Worm (Caenorhabditis elegans): ENCODE results near the gene unc-105.

Gene unc-105

ce11 chrII:8075324-8075810 is 40.9 kb upstream of the unc-105 start, which contains the start of gene K02C4.2 (continued):
- TF ChIP-seq nfya-2 (GFP tag; IDR thresholded peaks at IDR 0.05) (no peak), Y79H2A.3 (GFP tag; conservative IDR thresholded peaks at IDR 0.05) (no peak; the same call in 1 of the 2 replicates), fkh-3 (tag; optimal IDR thresholded peaks at IDR 0.05) (peak; percentile 85), Y67H2A.10 (GFP tag; conservative IDR thresholded peaks at IDR 0.05) (no peak), let-526 (GFP tag; IDR thresholded peaks at IDR 0.05) (peak; percentile 58; the same call in 1 of the 2 replicates), nhr-120 (GFP tag; IDR thresholded peaks at IDR 0.05) (no peak), hlh-12 (tag; optimal IDR thresholded peaks at IDR 0.05) (peak; percentile 34), attf-3 (GFP tag; conservative IDR thresholded peaks at IDR 0.05) (no peak; the same call in 1 of the 2 replicates), hrde-1 (tag; optimal IDR thresholded peaks at IDR 0.05; ENCODE audit: borderline replicate concordance) (peak; percentile 63), lsl-1 (GFP tag; optimal IDR thresholded peaks at IDR 0.05) (peak; percentile 68), gei-17 (GFP tag; optimal IDR thresholded peaks at IDR 0.05) (no peak), nhr-179 (tag; optimal IDR thresholded peaks at IDR 0.05) (no peak), hmg-1.2 (GFP tag; IDR thresholded peaks at IDR 0.05) (peak; percentile 58), aptf-2 (GFP tag; conservative IDR thresholded peaks at IDR 0.05) (peak; percentile 65; the same call in 1 of the 2 replicates), Y95B8A.8 (GFP tag; IDR thresholded peaks at IDR 0.05) (no peak), ceh-58 (GFP tag; IDR thresholded peaks at IDR 0.05) (no peak), ztf-22 (GFP tag; optimal IDR thresholded peaks at IDR 0.05) (peak; percentile 44), aptf-3 (GFP tag; IDR thresholded peaks at IDR 0.05) (peak; percentile 84; the same call in 1 of the 2 replicates), C17E4.6 (GFP tag; IDR thresholded peaks at IDR 0.05) (no peak), madf-3 (GFP tag; IDR thresholded peaks at IDR 0.05) (0 out of 2 replicates have a peak, but pooled peaks have one; percentile 67), ceh-91 (GFP tag; IDR thresholded peaks at IDR 0.05) (0 out of 2 replicates have a peak, but pooled peaks have one; percentile 8), T26A5.8 (tag; optimal IDR thresholded peaks at IDR 0.05) (no peak), ceh-100 (GFP tag; IDR thresholded peaks at IDR 0.05) (peak; percentile 43), attf-6 (GFP tag; IDR thresholded peaks at IDR 0.05) (no peak), Y53G8AR.9 (GFP tag; conservative IDR thresholded peaks at IDR 0.05) (peak; percentile 71), K12H6.12 (tag; optimal IDR thresholded peaks at IDR 0.05) (peak; percentile 73), him-1 (tag; optimal IDR thresholded peaks at IDR 0.05) (peak; percentile 99), K11D2.4 (GFP tag; IDR thresholded peaks at IDR 0.05) (no peak), let-607 (tag; optimal IDR thresholded peaks at IDR 0.05) (peak; percentile 61 to 72), dpl-1 (GFP tag; optimal IDR thresholded peaks at IDR 0.05) (peak; percentile 37), madf-6 (GFP tag; IDR thresholded peaks at IDR 0.05) (peak; percentile 72), sdz-38 (tag; optimal IDR thresholded peaks at IDR 0.05) (no peak), F55B11.4 (tag; optimal IDR thresholded peaks at IDR 0.05; ENCODE audit: borderline replicate concordance, insufficient read depth) (no peak), F57C9.4 (tag; optimal IDR thresholded peaks at IDR 0.05) (peak; percentile 1), egl-18 (GFP tag; IDR thresholded peaks at IDR 0.05) (no peak), dox-1 (GFP tag; IDR thresholded peaks at IDR 0.05) (peak; percentile 91), lir-1 (GFP tag; conservative IDR thresholded peaks at IDR 0.05) (no peak; the same call in 1 of the 2 replicates), snpc-4 (GFP tag; optimal IDR thresholded peaks at IDR 0.05) (peak; percentile 67), snpc-4 (tag; optimal IDR thresholded peaks at IDR 0.05) (peak in 3 of 4 experiments; percentile 71 to 77 (median 72)), unc-62 (GFP tag; optimal IDR thresholded peaks at IDR 0.05) (no peak), rec-8 (tag; optimal IDR thresholded peaks at IDR 0.05) (peak; percentile 70 to 73), Y56A3A.18 (GFP tag; IDR thresholded peaks at IDR 0.05) (peak; percentile 58; the same call in 1 of the 2 replicates), akir-1 (GFP tag; optimal IDR thresholded peaks at IDR 0.05) (peak; percentile 25), egl-44 (GFP tag; IDR thresholded peaks at IDR 0.05) (peak; percentile 71; the same call in 1 of the 2 replicates)

All from whole organism, young adult.